Worm (Caenorhabditis elegans) whole organism, L2 larva: Measurements from ENCODE around the gene clec-203.

Experiments used
- Y55F3AM.14 ChIP-seq: fragments of 200-800 bp; sonication (Bioruptor generic); optimal IDR thresholded peaks from 2 replicates; lab custom pipeline; 2018; ENCODE audit warnings: mild to moderate bottlenecking, missing genetic modification characterization, missing compliant biosample characterization
- ama-1 ChIP-seq: fragments of 150-350 bp; optimal IDR thresholded peaks from 2 replicates; lab custom pipeline; 2018; ENCODE audit warnings: inconsistent platforms
- ceh-82 ChIP-seq: fragments of 150-350 bp; optimal IDR thresholded peaks from 2 replicates; lab custom pipeline; 2014; ENCODE audit warnings: missing biosample characterization, missing genetic modification characterization
- egl-27 ChIP-seq: sonication (generic microtip); optimal IDR thresholded peaks from 3 replicates; lab custom pipeline; 2017; ENCODE audit warnings: missing biosample characterization, missing genetic modification reagents, missing genetic modification characterization
- elt-3 ChIP-seq: sonication (generic microtip); optimal IDR thresholded peaks from 2 replicates; lab custom pipeline; 2017; ENCODE audit warnings: missing biosample characterization, missing genetic modification characterization
- fos-1 ChIP-seq: fragments of 150-350 bp; optimal IDR thresholded peaks from 2 replicates; lab custom pipeline; 2014; ENCODE audit warnings: missing biosample characterization, missing genetic modification characterization
- mdl-1 ChIP-seq, 2 experiments: fragments of 150-350 bp in 1 of 2; sonication (generic microtip) in 1 of 2; optimal IDR thresholded peaks; 2 replicates each; lab custom pipeline; 2017; ENCODE audit warnings: missing biosample characterization in 2 of 2, missing genetic modification characterization in 2 of 2
- nhr-11 ChIP-seq: fragments of 150-350 bp; optimal IDR thresholded peaks from 2 replicates; lab custom pipeline; 2014; ENCODE audit warnings: missing biosample characterization, missing genetic modification characterization
- nhr-12 ChIP-seq: fragments of 150-350 bp; optimal IDR thresholded peaks from 2 replicates; lab custom pipeline; 2014; ENCODE audit warnings: missing biosample characterization, missing genetic modification characterization
- nhr-23 ChIP-seq: fragments of 150-350 bp; optimal IDR thresholded peaks from 2 replicates; lab custom pipeline; 2014; ENCODE audit warnings: missing biosample characterization, missing genetic modification reagents, missing genetic modification characterization
- snpc-4 ChIP-seq: fragments of 150-350 bp; optimal IDR thresholded peaks from 2 replicates; lab custom pipeline; 2014; ENCODE audit warnings: missing biosample characterization, missing genetic modification characterization
- unc-62 ChIP-seq: fragments of 150-350 bp; optimal IDR thresholded peaks from 2 replicates; lab custom pipeline; 2014; ENCODE audit warnings: missing biosample characterization, missing genetic modification reagents, missing genetic modification characterization

- TF ChIP-seq egl-27 (tag; lab: Kevin White, UChicago) = no peak
- TF ChIP-seq snpc-4 = no peak
- no peak for TF ChIP-seq ama-1 (lab: Kevin White, UChicago)
- TF ChIP-seq mdl-1 (tag; optimal IDR thresholded peaks at IDR 0.05; lab: Kevin White, UChicago) = no peak
- no peak for TF ChIP-seq fos-1
- no peak for TF ChIP-seq unc-62 (GFP tag; lab: Kevin White, UChicago)
- no peak for TF ChIP-seq nhr-12 (tag; lab: Kevin White, UChicago)
- TF ChIP-seq ceh-82 (tag; lab: Kevin White, UChicago) = no peak
- no peak for TF ChIP-seq nhr-11 (tag; lab: Kevin White, UChicago)
- TF ChIP-seq Y55F3AM.14 (GFP tag; lab: Kevin White, UChicago) = no peak
- no peak for TF ChIP-seq elt-3
- no peak for TF ChIP-seq nhr-23
These were observed 32.0 kb downstream of the clec-203 start for ce11 chrV:1120101-1120500.
